Worm (Caenorhabditis elegans) whole organism, L4/young adult: ENCODE data around the gene W09H1.3.

Experiments used
- dao-5 ChIP-seq: sonication (generic microtip); optimal IDR thresholded peaks from 2 replicates; lab custom pipeline; 2016; ENCODE audit warnings: missing genotype, missing genetic modification characterization, moderate library complexity, missing compliant biosample characterization
- him-1 ChIP-seq: sonication (generic microtip); optimal IDR thresholded peaks from 2 replicates; lab custom pipeline; 2016; ENCODE audit warnings: missing genotype, missing genetic modification reagents, missing genetic modification characterization, missing compliant biosample characterization

ce11 chrII:13215792-13216191 lies 31.6 kb downstream of the W09H1.3 start, which contains the start of gene F15D4.2:
- no peak for TF ChIP-seq him-1 (tag; lab: Kevin White, UChicago)
- no peak for TF ChIP-seq dao-5 (tag; lab: Kevin White, UChicago)
